Worm (Caenorhabditis elegans) whole organism, mixed stage, embryonic: Measurements from ENCODE around the gene mdh-1.

ENCODE experiments used
- blmp-1 ChIP-seq: fragments of 150-350 bp; optimal IDR thresholded peaks from 2 replicates; lab custom pipeline; 2014; ENCODE audit warnings: missing biosample characterization, missing genetic modification characterization
- ceh-39 ChIP-seq: fragments of 150-350 bp; optimal IDR thresholded peaks from 2 replicates; lab custom pipeline; 2014; ENCODE audit warnings: missing biosample characterization, missing genetic modification characterization
- ceh-43 ChIP-seq: fragments of 200-800 bp; sonication (Bioruptor generic); optimal IDR thresholded peaks from 2 replicates; lab custom pipeline; 2018; ENCODE audit warnings: mild to moderate bottlenecking, missing genetic modification characterization, moderate library complexity, missing compliant biosample characterization
- ceh-83 ChIP-seq: fragments of 200-800 bp; sonication (Bioruptor generic); optimal IDR thresholded peaks from 2 replicates; lab custom pipeline; 2018; ENCODE audit warnings: mild to moderate bottlenecking, missing genetic modification characterization, missing compliant biosample characterization
- ces-1 ChIP-seq: fragments of 150-350 bp; optimal IDR thresholded peaks from 2 replicates; lab custom pipeline; 2014; ENCODE audit warnings: missing biosample characterization, missing genetic modification reagents, missing genetic modification characterization
- cnd-1 ChIP-seq: fragments of 200-800 bp; sonication (Bioruptor generic); optimal IDR thresholded peaks from 2 replicates; lab custom pipeline; 2018; ENCODE audit warnings: mild to moderate bottlenecking, missing genetic modification characterization, missing compliant biosample characterization
- elt-1 ChIP-seq: sonication (generic microtip); optimal IDR thresholded peaks from 2 replicates; lab custom pipeline; 2017; ENCODE audit warnings: missing genetic modification characterization, mild to moderate bottlenecking, missing compliant biosample characterization, antibody characterized with exemption, moderate library complexity, borderline replicate concordance; ENCODE audit not compliant: insufficient read depth
- flh-1 ChIP-seq: fragments of 200-800 bp; sonication (Bioruptor generic); optimal IDR thresholded peaks from 2 replicates; lab custom pipeline; 2018; ENCODE audit warnings: mild to moderate bottlenecking, missing genetic modification characterization, moderate library complexity, missing compliant biosample characterization
- ham-2 ChIP-seq: fragments of 200-800 bp; sonication (Bioruptor generic); optimal IDR thresholded peaks from 2 replicates; lab custom pipeline; 2018; ENCODE audit warnings: mild to moderate bottlenecking, missing genetic modification characterization, missing compliant biosample characterization
- hlh-1 ChIP-seq: fragments of 150-350 bp; optimal IDR thresholded peaks from 2 replicates; lab custom pipeline; 2014; ENCODE audit warnings: missing biosample characterization, missing genetic modification reagents, missing genetic modification characterization
- lin-32 ChIP-seq: fragments of 200-800 bp; sonication (Bioruptor generic); optimal IDR thresholded peaks from 2 replicates; lab custom pipeline; 2018; ENCODE audit warnings: mild to moderate bottlenecking, missing genetic modification characterization, missing compliant biosample characterization
- lsy-2 ChIP-seq: fragments of 150-350 bp; optimal IDR thresholded peaks from 2 replicates; lab custom pipeline; 2014; ENCODE audit warnings: missing biosample characterization, missing genetic modification characterization
- mab-5 ChIP-seq: fragments of 150-350 bp; optimal IDR thresholded peaks from 2 replicates; lab custom pipeline; 2014; ENCODE audit warnings: missing biosample characterization, missing genetic modification characterization
- mep-1 ChIP-seq: fragments of 150-350 bp; optimal IDR thresholded peaks from 2 replicates; lab custom pipeline; 2017; ENCODE audit warnings: missing biosample characterization, missing genetic modification reagents, missing genetic modification characterization, inconsistent platforms
- mls-2 ChIP-seq: sonication (generic microtip); optimal IDR thresholded peaks from 2 replicates; lab custom pipeline; 2016; ENCODE audit warnings: mild to moderate bottlenecking, missing genetic modification characterization, moderate library complexity, missing compliant biosample characterization
- nhr-12 ChIP-seq: fragments of 150-350 bp; optimal IDR thresholded peaks from 2 replicates; lab custom pipeline; 2014; ENCODE audit warnings: missing biosample characterization, missing genetic modification characterization
- nhr-2 ChIP-seq: fragments of 150-350 bp; optimal IDR thresholded peaks from 2 replicates; lab custom pipeline; 2014; ENCODE audit warnings: missing biosample characterization, missing genetic modification characterization
- nhr-237 ChIP-seq: fragments of 150-350 bp; optimal IDR thresholded peaks from 2 replicates; lab custom pipeline; 2014; ENCODE audit warnings: missing biosample characterization, missing genetic modification characterization
- nhr-76 ChIP-seq: sonication (generic microtip); optimal IDR thresholded peaks from 2 replicates; lab custom pipeline; 2017; ENCODE audit warnings: missing biosample characterization, missing genetic modification characterization
- pha-4 ChIP-seq: fragments of 150-350 bp; optimal IDR thresholded peaks from 2 replicates; lab custom pipeline; 2018; ENCODE audit warnings: missing biosample characterization, missing genetic modification reagents, missing genetic modification characterization
- sem-2 ChIP-seq: fragments of 200-800 bp; sonication (Bioruptor generic); optimal IDR thresholded peaks from 2 replicates; lab custom pipeline; 2018; ENCODE audit warnings: mild to moderate bottlenecking, missing genetic modification characterization, missing compliant biosample characterization
- snpc-4 ChIP-seq: fragments of 150-350 bp; optimal IDR thresholded peaks from 2 replicates; lab custom pipeline; 2014; ENCODE audit warnings: missing biosample characterization, missing genetic modification characterization
- sptf-1 ChIP-seq: sonication (generic microtip); optimal IDR thresholded peaks from 2 replicates; lab custom pipeline; 2017; ENCODE audit warnings: mild to moderate bottlenecking, missing genetic modification characterization, moderate library complexity, missing compliant biosample characterization
- tbx-8 ChIP-seq: fragments of 200-800 bp; sonication (Bioruptor generic); optimal IDR thresholded peaks from 2 replicates; lab custom pipeline; 2018; ENCODE audit warnings: mild to moderate bottlenecking, missing genetic modification characterization, moderate library complexity, missing compliant biosample characterization
- unc-62 ChIP-seq: fragments of 150-350 bp; optimal IDR thresholded peaks from 2 replicates; lab custom pipeline; 2014; ENCODE audit warnings: missing biosample characterization, missing genetic modification reagents, missing genetic modification characterization

The mdh-1 gene

DNA sequence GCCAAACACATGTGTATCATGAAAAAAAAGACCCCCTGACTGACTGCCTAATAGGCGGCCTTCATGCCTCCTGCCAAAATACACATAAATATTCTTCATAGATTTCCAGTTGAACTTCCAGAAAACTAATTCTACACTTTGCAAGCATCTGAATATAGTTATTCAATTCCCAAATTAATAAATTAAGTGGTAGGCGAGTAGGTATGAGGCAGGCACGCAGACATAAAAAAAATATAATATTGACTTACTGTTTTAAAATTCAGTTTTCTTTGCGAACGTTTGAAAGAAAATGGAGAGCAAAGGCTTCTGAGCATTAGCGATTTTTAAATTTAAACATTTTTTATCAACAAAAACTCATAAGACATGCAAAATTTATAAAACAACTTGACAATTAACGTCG, 28.4 kb downstream of the mdh-1 start:
- TF ChIP-seq sptf-1 (tag; lab: Kevin White, UChicago) (peak; percentile 0), blmp-1 (tag; lab: Kevin White, UChicago) (no peak), mab-5 (tag; lab: Kevin White, UChicago) (no peak), sem-2 (no peak), ceh-39 (tag; lab: Kevin White, UChicago) (no peak)

DNA sequence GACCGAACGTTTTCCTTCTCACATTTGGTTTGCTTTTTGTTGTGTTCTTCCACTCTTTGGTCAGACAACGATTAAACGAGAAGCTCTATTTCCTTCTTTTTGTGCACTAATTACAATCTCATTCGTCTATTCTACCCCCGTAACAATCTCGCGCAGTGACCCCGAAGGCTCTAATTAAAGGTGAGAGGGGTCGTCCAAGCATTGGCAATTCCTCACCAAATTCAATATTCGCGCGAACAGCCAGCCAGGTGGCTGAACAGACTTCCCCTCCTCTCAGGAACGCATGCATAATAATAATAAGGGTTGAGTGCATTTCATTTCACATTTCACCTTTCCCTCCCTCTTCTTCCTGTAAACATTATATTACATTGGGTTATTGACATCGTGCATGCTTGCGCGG, 31.2 kb downstream of the mdh-1 start:
- TF ChIP-seq elt-1 (tag; lab: Kevin White, UChicago), result no peak
- TF ChIP-seq sptf-1 (tag; lab: Kevin White, UChicago), result peak; percentile 74
- no peak for TF ChIP-seq snpc-4 (tag; lab: Kevin White, UChicago)
- TF ChIP-seq ceh-83 (GFP tag; lab: Kevin White, UChicago), result peak; percentile 20
- peak; percentile 47 for TF ChIP-seq nhr-2
- TF ChIP-seq mls-2 (tag; lab: Kevin White, UChicago), result peak; percentile 71
- peak; percentile 68 for TF ChIP-seq ceh-43 (GFP tag; lab: Kevin White, UChicago)
- no peak for TF ChIP-seq unc-62 (GFP tag; lab: Kevin White, UChicago)
- TF ChIP-seq flh-1 (GFP tag; lab: Kevin White, UChicago), result no peak
- TF ChIP-seq pha-4 (tag; lab: Kevin White, UChicago), result peak; percentile 10
- peak; percentile 22 for TF ChIP-seq lin-32 (GFP tag; lab: Kevin White, UChicago)
- no peak for TF ChIP-seq tbx-8
- TF ChIP-seq nhr-76, result no peak
- peak; percentile 23 for TF ChIP-seq sem-2

DNA sequence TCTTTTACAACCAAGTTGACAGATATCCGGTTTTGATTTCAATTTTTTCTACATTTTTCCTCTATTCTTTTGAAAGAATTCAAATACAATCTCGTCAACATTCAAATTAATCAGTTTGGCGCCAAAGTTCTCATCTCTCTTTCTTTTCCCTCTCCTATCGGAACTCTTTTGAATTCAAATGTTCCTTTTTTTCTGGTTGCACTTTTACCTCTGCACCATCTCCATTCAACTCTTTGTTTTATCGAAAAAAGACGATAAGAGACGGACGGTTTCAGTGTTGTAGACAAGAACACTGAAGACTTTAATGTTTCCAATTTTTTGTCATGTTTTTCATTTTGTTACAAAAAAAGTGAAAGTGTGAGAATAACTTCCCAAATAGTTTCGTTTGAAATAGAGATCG, 40.3 kb downstream of the mdh-1 start:
- TF ChIP-seq mls-2 (tag; lab: Kevin White, UChicago) (no peak), ceh-43 (GFP tag; lab: Kevin White, UChicago) (no peak), blmp-1 (tag; lab: Kevin White, UChicago) (no peak), nhr-12 (tag; lab: Kevin White, UChicago) (no peak), ham-2 (GFP tag; lab: Kevin White, UChicago) (no peak)

DNA sequence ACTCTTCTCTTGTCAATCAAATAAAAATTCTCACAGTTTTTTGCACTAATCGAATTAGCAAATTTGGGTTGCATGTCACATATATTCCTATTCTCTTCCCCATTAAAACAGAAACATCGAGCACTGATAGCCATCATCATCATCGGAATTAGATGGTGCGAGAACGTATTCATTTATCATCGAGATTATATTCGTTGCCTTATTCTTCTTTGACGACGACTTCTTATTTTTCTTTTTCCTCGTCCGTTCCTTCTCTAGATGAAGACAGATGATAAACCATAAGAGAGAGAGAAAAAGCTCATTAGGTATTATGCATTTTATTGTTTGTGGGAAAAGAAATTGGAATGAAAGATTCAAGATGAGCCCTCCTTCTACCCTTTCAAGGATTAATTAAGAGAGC, 45.1 kb downstream of the mdh-1 start:
- TF ChIP-seq mep-1 (tag; lab: Kevin White, UChicago) (no peak), lsy-2 (tag; lab: Kevin White, UChicago) (no peak), nhr-237 (no peak), sptf-1 (tag; lab: Kevin White, UChicago) (no peak), nhr-76 (no peak), nhr-2 (no peak), hlh-1 (no peak), nhr-12 (tag; lab: Kevin White, UChicago) (no peak), elt-1 (tag; lab: Kevin White, UChicago) (peak; percentile 55), unc-62 (GFP tag; lab: Kevin White, UChicago) (no peak), pha-4 (tag; lab: Kevin White, UChicago) (no peak), ces-1 (peak; percentile 18), lin-32 (GFP tag; lab: Kevin White, UChicago) (no peak)

DNA sequence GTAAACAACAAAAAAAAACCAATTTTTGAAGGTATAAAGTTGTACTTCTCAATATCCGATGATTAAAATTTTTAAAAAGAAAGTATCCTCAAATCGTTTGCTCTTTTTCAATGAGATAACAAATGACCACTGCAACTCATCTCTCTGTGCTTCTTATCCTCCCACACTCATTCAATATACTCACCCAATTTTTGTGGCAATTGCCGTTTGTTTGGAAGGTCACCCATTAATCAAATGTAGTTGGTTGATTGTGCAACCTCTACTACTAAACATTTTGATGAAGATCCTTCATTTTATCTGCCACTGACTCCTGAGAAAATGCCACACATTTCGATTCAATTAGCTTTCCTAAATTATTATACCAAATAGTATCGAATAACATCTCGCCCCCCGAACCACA, 48.6 kb downstream of the mdh-1 start:
- no peak for TF ChIP-seq sptf-1 (tag; lab: Kevin White, UChicago)
- no peak for TF ChIP-seq unc-62 (GFP tag; lab: Kevin White, UChicago)
- no peak for TF ChIP-seq mab-5 (tag; lab: Kevin White, UChicago)
- TF ChIP-seq ceh-39 (tag; lab: Kevin White, UChicago), result no peak
- TF ChIP-seq nhr-12 (tag; lab: Kevin White, UChicago), result no peak
- no peak for TF ChIP-seq lsy-2 (tag; lab: Kevin White, UChicago)
- TF ChIP-seq flh-1 (GFP tag; lab: Kevin White, UChicago), result no peak
- no peak for TF ChIP-seq cnd-1 (tag; lab: Kevin White, UChicago)
- no peak for TF ChIP-seq ces-1
- TF ChIP-seq nhr-2, result no peak
- no peak for TF ChIP-seq ceh-83 (GFP tag; lab: Kevin White, UChicago)
